Worm (Caenorhabditis elegans): ENCODE results near the gene aqp-3.

ce11 chrIV:10958230-10958588 is 8.1 kb downstream of the aqp-3 start, which contains the start of gene sri-19:
- TF ChIP-seq nhr-76 (tag; optimal IDR thresholded peaks at IDR 0.05) (no peak), lin-13 (tag; optimal IDR thresholded peaks at IDR 0.05) (no peak), nhr-28 (tag; optimal IDR thresholded peaks at IDR 0.05) (no peak), lsy-2 (tag; optimal IDR thresholded peaks at IDR 0.05) (no peak), snpc-4 (tag; optimal IDR thresholded peaks at IDR 0.05) (no peak), mab-5 (tag; optimal IDR thresholded peaks at IDR 0.05) (no peak), unc-62 (GFP tag; optimal IDR thresholded peaks at IDR 0.05) (no peak), ztf-11 (tag; optimal IDR thresholded peaks at IDR 0.05) (no peak), pha-4 (tag; optimal IDR thresholded peaks at IDR 0.05) (no peak), flh-1 (GFP tag; optimal IDR thresholded peaks at IDR 0.05) (no peak), nhr-237 (tag; optimal IDR thresholded peaks at IDR 0.05) (no peak), unc-39 (tag; optimal IDR thresholded peaks at IDR 0.05) (no peak)
